Worm (Caenorhabditis elegans) whole organism, L4 larva: ENCODE results near the gene W01G7.4.

ENCODE experiments used
- ama-1 ChIP-seq: fragments of 150-350 bp; optimal IDR thresholded peaks from 2 replicates; lab custom pipeline; 2014; ENCODE audit warnings: inconsistent platforms, mixed read lengths
- unc-39 ChIP-seq: sonication (generic microtip); optimal IDR thresholded peaks from 2 replicates; lab custom pipeline; 2017; ENCODE audit warnings: missing biosample characterization, missing genetic modification characterization

- no peak for TF ChIP-seq ama-1 (lab: Kevin White, UChicago)
- TF ChIP-seq unc-39 (tag; lab: Kevin White, UChicago): no peak
These were observed 23.6 kb upstream of the W01G7.4 start for ce11 chrII:14036724-14037483.
